Worm (Caenorhabditis elegans): Measurements from ENCODE around the gene F46H5.11.

ce11 chrX:7291810-7292209 is 19.9 kb upstream of the F46H5.11 start, which contains the start of gene lron-7:
- TF ChIP-seq W03F9.2 (tag; optimal IDR thresholded peaks at IDR 0.05) (no peak), him-1 (tag; optimal IDR thresholded peaks at IDR 0.05) (no peak), dao-5 (tag; optimal IDR thresholded peaks at IDR 0.05) (no peak)
